Worm (Caenorhabditis elegans) whole organism, young adult: ENCODE measurements around the gene zak-1.
A peak's percentile ranks its signal among the peaks of the same experiment; 100 is the strongest.

ENCODE experiments used
- B0261.1 ChIP-seq: sonication (generic microtip); optimal IDR thresholded peaks from 2 replicates; lab custom pipeline; 2016; ENCODE audit warnings: mild to moderate bottlenecking, missing genetic modification characterization, moderate library complexity, missing compliant biosample characterization
- C17E4.6 ChIP-seq: fragments of 200-800 bp; sonication (Bioruptor generic); IDR thresholded peaks from 2 replicates; pipeline ENCODE4 v1.3.6; 2022; ENCODE audit warnings: missing genetic modification reagents, missing genetic modification characterization, missing compliant biosample characterization
- F10E7.11 ChIP-seq: sonication (generic microtip); optimal IDR thresholded peaks from 2 replicates; lab custom pipeline; 2017; ENCODE audit warnings: mild to moderate bottlenecking, missing genetic modification characterization, moderate library complexity, missing compliant biosample characterization
- F23B12.7 ChIP-seq: sonication (generic microtip); optimal IDR thresholded peaks from 2 replicates; lab custom pipeline; 2017; ENCODE audit warnings: missing genetic modification characterization, mild to moderate bottlenecking, missing compliant biosample characterization, antibody characterized with exemption, moderate library complexity; ENCODE audit not compliant: insufficient read depth
- F52B5.7 ChIP-seq: sonication (generic microtip); optimal IDR thresholded peaks from 2 replicates; lab custom pipeline; 2016; ENCODE audit warnings: mild to moderate bottlenecking, missing genetic modification characterization, missing compliant biosample characterization
- F57A8.1 ChIP-seq: fragments of 200-800 bp; sonication (Bioruptor generic); optimal IDR thresholded peaks from 2 replicates; lab custom pipeline; 2018; ENCODE audit warnings: mild to moderate bottlenecking, missing genetic modification characterization, moderate library complexity, missing compliant biosample characterization
- K12H6.12 ChIP-seq: fragments of 200-800 bp; sonication (Bioruptor generic); optimal IDR thresholded peaks from 2 replicates; lab custom pipeline; 2018; ENCODE audit warnings: mild to moderate bottlenecking, missing genetic modification characterization, missing compliant biosample characterization
- T07F8.4 ChIP-seq: sonication (generic microtip); optimal IDR thresholded peaks from 2 replicates; lab custom pipeline; 2016; ENCODE audit warnings: mild to moderate bottlenecking, missing genetic modification characterization, moderate library complexity, missing compliant biosample characterization
- Y79H2A.3 ChIP-seq: fragments of 200-800 bp; sonication (Bioruptor generic); conservative IDR thresholded peaks from 2 replicates; pipeline ENCODE4 v1.3.6; 2022; ENCODE audit warnings: missing genetic modification reagents, missing genetic modification characterization, missing compliant biosample characterization
- akir-1 ChIP-seq: fragments of 200-800 bp; sonication (Bioruptor generic); optimal IDR thresholded peaks from 2 replicates; lab custom pipeline; 2018; ENCODE audit warnings: mild to moderate bottlenecking, missing genetic modification characterization, moderate library complexity, missing compliant biosample characterization
- ama-1 ChIP-seq, 3 experiments: fragments of 150-350 bp in 1 of 3; sonication (generic microtip) in 2 of 3; optimal IDR thresholded peaks; 2 replicates each; lab custom pipeline; 2014 to 2018; ENCODE audit warnings: missing biosample characterization in 2 of 3, missing genetic modification characterization in 2 of 3, missing genetic modification reagents in 2 of 3
- aptf-2 ChIP-seq: fragments of 200-800 bp; sonication (Bioruptor generic); conservative IDR thresholded peaks from 2 replicates; pipeline ENCODE4 v1.3.6; 2022; ENCODE audit warnings: missing genetic modification reagents, missing genetic modification characterization, missing compliant biosample characterization
- atf-7 ChIP-seq: sonication (generic microtip); optimal IDR thresholded peaks from 2 replicates; lab custom pipeline; 2017; ENCODE audit warnings: mild to moderate bottlenecking, missing genetic modification characterization, missing compliant biosample characterization
- attf-5 ChIP-seq: fragments of 200-800 bp; sonication (Bioruptor generic); optimal IDR thresholded peaks from 2 replicates; lab custom pipeline; 2018; ENCODE audit warnings: mild to moderate bottlenecking, missing genetic modification characterization, missing compliant biosample characterization
- bed-1 ChIP-seq: fragments of 200-800 bp; sonication (Bioruptor generic); IDR thresholded peaks from 2 replicates; pipeline ENCODE4 v1.3.6; 2022; ENCODE audit warnings: missing genetic modification reagents, missing genetic modification characterization, missing compliant biosample characterization
- cebp-2 ChIP-seq: fragments of 200-800 bp; sonication (Bioruptor generic); IDR thresholded peaks from 2 replicates; pipeline ENCODE4 v1.3.6; 2022; ENCODE audit warnings: missing genetic modification characterization, missing compliant biosample characterization
- ceh-27 ChIP-seq: fragments of 200-800 bp; sonication (Bioruptor generic); optimal IDR thresholded peaks from 2 replicates; lab custom pipeline; 2018; ENCODE audit warnings: mild to moderate bottlenecking, missing genetic modification characterization, moderate library complexity, missing compliant biosample characterization
- ceh-40 ChIP-seq: fragments of 200-800 bp; sonication (Bioruptor generic); IDR thresholded peaks from 2 replicates; pipeline ENCODE4 v1.3.6; 2022; ENCODE audit warnings: missing genetic modification characterization, missing compliant biosample characterization
- ceh-58 ChIP-seq: fragments of 200-800 bp; sonication (Bioruptor generic); IDR thresholded peaks from 2 replicates; pipeline ENCODE4 v1.3.6; 2022; ENCODE audit warnings: missing genetic modification characterization, missing compliant biosample characterization
- ceh-91 ChIP-seq: fragments of 200-800 bp; sonication (Bioruptor generic); IDR thresholded peaks from 2 replicates; pipeline ENCODE4 v1.3.6; 2022; ENCODE audit warnings: missing genetic modification reagents, missing genetic modification characterization, missing compliant biosample characterization
- die-1 ChIP-seq: sonication (generic microtip); optimal IDR thresholded peaks from 2 replicates; lab custom pipeline; 2016; ENCODE audit warnings: missing genotype, mild to moderate bottlenecking, missing genetic modification characterization, missing compliant biosample characterization
- egl-18 ChIP-seq: fragments of 200-800 bp; sonication (Bioruptor generic); IDR thresholded peaks from 2 replicates; pipeline ENCODE4 v1.3.6; 2022; ENCODE audit warnings: missing genetic modification reagents, missing genetic modification characterization, missing compliant biosample characterization
- ekl-4 ChIP-seq: fragments of 200-800 bp; sonication (Bioruptor generic); IDR thresholded peaks from 2 replicates; pipeline ENCODE4 v1.3.6; 2022; ENCODE audit warnings: missing genetic modification reagents, missing genetic modification characterization, missing compliant biosample characterization
- ets-4 ChIP-seq: fragments of 200-800 bp; sonication (Bioruptor generic); optimal IDR thresholded peaks from 2 replicates; lab custom pipeline; 2018; ENCODE audit warnings: mild to moderate bottlenecking, missing genetic modification characterization, missing compliant biosample characterization
- fkh-3 ChIP-seq: sonication (generic microtip); optimal IDR thresholded peaks from 2 replicates; lab custom pipeline; 2016; ENCODE audit warnings: mild to moderate bottlenecking, missing genetic modification characterization, missing compliant biosample characterization
- hlh-12 ChIP-seq: sonication (generic microtip); optimal IDR thresholded peaks from 2 replicates; lab custom pipeline; 2016; ENCODE audit warnings: missing genetic modification characterization, missing compliant biosample characterization
- hlh-26 ChIP-seq: fragments of 200-800 bp; sonication (Bioruptor generic); conservative IDR thresholded peaks from 2 replicates; pipeline ENCODE4 v1.3.6; 2022; ENCODE audit warnings: missing genetic modification reagents, missing genetic modification characterization, missing compliant biosample characterization
- hmg-1.2 ChIP-seq: fragments of 200-800 bp; sonication (Bioruptor generic); IDR thresholded peaks from 2 replicates; pipeline ENCODE4 v1.3.6; 2022; ENCODE audit warnings: missing genetic modification reagents, missing genetic modification characterization, missing compliant biosample characterization
- lag-1 ChIP-seq: fragments of 200-800 bp; sonication (Bioruptor generic); IDR thresholded peaks from 2 replicates; pipeline ENCODE4 v1.3.6; 2022; ENCODE audit warnings: missing genetic modification reagents, missing genetic modification characterization, missing compliant biosample characterization
- lsy-27 ChIP-seq: sonication (generic microtip); optimal IDR thresholded peaks from 2 replicates; lab custom pipeline; 2017; ENCODE audit warnings: missing genetic modification characterization, mild to moderate bottlenecking, missing compliant biosample characterization, antibody characterized with exemption, missing genotype, borderline replicate concordance; ENCODE audit not compliant: insufficient read depth
- madf-8 ChIP-seq: fragments of 200-800 bp; sonication (Bioruptor generic); conservative IDR thresholded peaks from 2 replicates; pipeline ENCODE4 v1.3.6; 2022; ENCODE audit warnings: missing genetic modification reagents, missing genetic modification characterization, missing compliant biosample characterization
- mcd-1 ChIP-seq: fragments of 200-800 bp; sonication (Bioruptor generic); IDR thresholded peaks from 2 replicates; pipeline ENCODE4 v1.3.6; 2022; ENCODE audit warnings: missing genetic modification reagents, missing genetic modification characterization, missing compliant biosample characterization
- nfyb-1 ChIP-seq: fragments of 200-800 bp; sonication (Bioruptor generic); IDR thresholded peaks from 2 replicates; pipeline ENCODE4 v1.3.6; 2022; ENCODE audit warnings: missing genetic modification reagents, missing genetic modification characterization, missing compliant biosample characterization
- nhr-80 ChIP-seq: sonication (generic microtip); optimal IDR thresholded peaks from 2 replicates; lab custom pipeline; 2016; ENCODE audit warnings: missing genetic modification characterization, missing compliant biosample characterization
- nhr-90 ChIP-seq: sonication (generic microtip); optimal IDR thresholded peaks from 2 replicates; lab custom pipeline; 2016; ENCODE audit warnings: missing genotype, mild to moderate bottlenecking, missing genetic modification characterization, missing compliant biosample characterization
- rec-8 ChIP-seq, 2 experiments: sonication (generic microtip); optimal IDR thresholded peaks; 2 replicates each; lab custom pipeline; 2016; ENCODE audit warnings: mild to moderate bottlenecking in 2 of 2, missing genetic modification characterization in 2 of 2, missing genetic modification reagents in 2 of 2, missing genotype in 2 of 2, missing biosample characterization in 1 of 2, missing compliant biosample characterization in 1 of 2, moderate library complexity in 1 of 2
- repo-1 ChIP-seq: sonication (generic microtip); optimal IDR thresholded peaks from 2 replicates; lab custom pipeline; 2017; ENCODE audit warnings: mild to moderate bottlenecking, missing genetic modification characterization, missing compliant biosample characterization
- sea-2 ChIP-seq: fragments of 200-800 bp; sonication (Bioruptor generic); IDR thresholded peaks from 2 replicates; pipeline ENCODE4 v1.3.6; 2022; ENCODE audit warnings: missing genetic modification characterization, missing compliant biosample characterization
- snpc-1.1 ChIP-seq: sonication (generic microtip); optimal IDR thresholded peaks from 2 replicates; lab custom pipeline; 2017; ENCODE audit warnings: missing genetic modification characterization, mild to moderate bottlenecking, missing compliant biosample characterization, antibody characterized with exemption, moderate library complexity, missing genotype, missing genetic modification reagents; ENCODE audit not compliant: insufficient read depth
- snpc-4 ChIP-seq, 5 experiments: fragments of 150-350 bp in 1 of 5; sonication (generic microtip) in 4 of 5; optimal IDR thresholded peaks; 2 replicates each; lab custom pipeline; 2014 to 2018; ENCODE audit warnings: missing genetic modification characterization in 5 of 5, missing biosample characterization in 3 of 5, antibody characterized with exemption in 2 of 5, mild to moderate bottlenecking in 2 of 5, missing compliant biosample characterization in 2 of 5, missing genotype in 2 of 5, moderate library complexity in 2 of 5, missing genetic modification reagents in 1 of 5
- somi-1 ChIP-seq: fragments of 200-800 bp; sonication (Bioruptor generic); optimal IDR thresholded peaks from 2 replicates; lab custom pipeline; 2018; ENCODE audit warnings: mild to moderate bottlenecking, missing genetic modification characterization, missing compliant biosample characterization
- tlf-1 ChIP-seq: fragments of 200-800 bp; sonication (Bioruptor generic); optimal IDR thresholded peaks from 2 replicates; lab custom pipeline; 2018; ENCODE audit warnings: mild to moderate bottlenecking, missing genetic modification characterization, missing compliant biosample characterization
- xnd-1 ChIP-seq: sonication (generic microtip); optimal IDR thresholded peaks from 2 replicates; lab custom pipeline; 2016; ENCODE audit warnings: missing genotype, missing genetic modification reagents, missing genetic modification characterization, missing compliant biosample characterization
- zfh-2 ChIP-seq: fragments of 200-800 bp; sonication (Bioruptor generic); conservative IDR thresholded peaks from 2 replicates; pipeline ENCODE4 v1.3.6; 2022; ENCODE audit warnings: missing genetic modification reagents, missing genetic modification characterization, missing compliant biosample characterization
- ztf-18 ChIP-seq: sonication (generic microtip); optimal IDR thresholded peaks from 2 replicates; lab custom pipeline; 2016; ENCODE audit warnings: missing genotype, mild to moderate bottlenecking, missing genetic modification characterization, missing compliant biosample characterization
- ztf-25 ChIP-seq: fragments of 200-800 bp; sonication (Bioruptor generic); IDR thresholded peaks from 2 replicates; pipeline ENCODE4 v1.3.6; 2022; ENCODE audit warnings: missing genetic modification reagents, missing genetic modification characterization, missing compliant biosample characterization
- ztf-28 ChIP-seq: fragments of 200-800 bp; sonication (Bioruptor generic); IDR thresholded peaks from 2 replicates; pipeline ENCODE4 v1.3.6; 2022; ENCODE audit warnings: missing genetic modification reagents, missing genetic modification characterization, missing compliant biosample characterization

The zak-1 gene

ce11 chrIII:6888497-6888896, 31.9 kb upstream of the zak-1 start (continued):
- TF ChIP-seq rec-8 (tag; optimal IDR thresholded peaks at IDR 0.05; lab: Kevin White, UChicago) = peak in 1 of 2 experiments; percentile 43
- no peak for TF ChIP-seq zfh-2 (GFP tag; lab: Robert Waterston, UW)
- TF ChIP-seq F23B12.7 (tag; lab: Kevin White, UChicago) = peak; percentile 65
- TF ChIP-seq ceh-27 (GFP tag; lab: Kevin White, UChicago) = no peak
- TF ChIP-seq K12H6.12 (tag; lab: Kevin White, UChicago) = peak; percentile 13
- TF ChIP-seq akir-1 (GFP tag; lab: Kevin White, UChicago) = no peak
- no peak for TF ChIP-seq hlh-26 (GFP tag; lab: Robert Waterston, UW)
- no peak for TF ChIP-seq ceh-40 (GFP tag; lab: Robert Waterston, UW)
- TF ChIP-seq sea-2 = no peak
- TF ChIP-seq ceh-58 = 0 out of 2 replicates have a peak, but pooled peaks have one; percentile 3
- peak; percentile 75 for TF ChIP-seq nhr-90 (tag; lab: Kevin White, UChicago)
- TF ChIP-seq die-1 = peak; percentile 75
- no peak for TF ChIP-seq Y79H2A.3 (GFP tag; lab: Robert Waterston, UW)
- TF ChIP-seq fkh-3 = no peak
- no peak for TF ChIP-seq lsy-27 (tag; lab: Kevin White, UChicago)
- TF ChIP-seq T07F8.4 (tag; lab: Kevin White, UChicago) = peak; percentile 21
- TF ChIP-seq lag-1 (GFP tag; lab: Robert Waterston, UW) = no peak
- TF ChIP-seq snpc-1.1 (tag; lab: Kevin White, UChicago) = no peak
- TF ChIP-seq nhr-80 (tag; lab: Kevin White, UChicago) = no peak
- peak; percentile 59 for TF ChIP-seq hmg-1.2
- TF ChIP-seq ztf-18 (tag; lab: Kevin White, UChicago) = peak; percentile 44
- no peak for TF ChIP-seq xnd-1 (tag; lab: Kevin White, UChicago)
- TF ChIP-seq mcd-1 (GFP tag; lab: Robert Waterston, UW) = peak; percentile 43; the same call in 1 of the 2 replicates
- no peak for TF ChIP-seq madf-8 (GFP tag; lab: Robert Waterston, UW)
- TF ChIP-seq snpc-4 (GFP tag; optimal IDR thresholded peaks at IDR 0.05; lab: Kevin White, UChicago) = peak; percentile 16
- TF ChIP-seq snpc-4 (tag; optimal IDR thresholded peaks at IDR 0.05; lab: Kevin White, UChicago) = peak in 3 of 4 experiments; percentile 15 to 45 (median 31)
- peak; percentile 74 for TF ChIP-seq B0261.1 (tag; lab: Kevin White, UChicago)
- TF ChIP-seq ekl-4 (GFP tag; lab: Robert Waterston, UW) = no peak
- TF ChIP-seq tlf-1 (GFP tag; lab: Kevin White, UChicago) = no peak
- no peak for TF ChIP-seq repo-1 (tag; lab: Kevin White, UChicago)
- TF ChIP-seq nfyb-1 (GFP tag; lab: Robert Waterston, UW) = peak; percentile 67; the same call in 1 of the 2 replicates
- TF ChIP-seq ztf-28 (GFP tag; lab: Robert Waterston, UW) = no peak
- TF ChIP-seq ztf-25 = 0 out of 2 replicates have a peak, but pooled peaks have one; percentile 7
- no peak for TF ChIP-seq atf-7 (tag; lab: Kevin White, UChicago)
- TF ChIP-seq attf-5 (GFP tag; lab: Kevin White, UChicago) = no peak
- TF ChIP-seq C17E4.6 (GFP tag; lab: Robert Waterston, UW) = no peak

- TF ChIP-seq hlh-12 (tag; lab: Kevin White, UChicago) = no peak
- no peak for TF ChIP-seq F10E7.11
- TF ChIP-seq bed-1 (GFP tag; lab: Robert Waterston, UW) = no peak
- TF ChIP-seq cebp-2 = no peak
- peak; percentile 85 for TF ChIP-seq hmg-1.2
- TF ChIP-seq ceh-91 (GFP tag; lab: Robert Waterston, UW) = no peak
- peak; percentile 26 for TF ChIP-seq somi-1
- TF ChIP-seq F52B5.7 (tag; lab: Kevin White, UChicago) = peak; percentile 66
- TF ChIP-seq ets-4 (GFP tag; lab: Kevin White, UChicago) = no peak
- no peak for TF ChIP-seq F57A8.1
- TF ChIP-seq tlf-1 (GFP tag; lab: Kevin White, UChicago) = peak; percentile 46
- TF ChIP-seq ama-1 (optimal IDR thresholded peaks at IDR 0.05; lab: Kevin White, UChicago) = no peak
- TF ChIP-seq ama-1 (GFP tag; optimal IDR thresholded peaks at IDR 0.05; lab: Kevin White, UChicago) = peak in 1 of 2 experiments; percentile 89
- 0 out of 2 replicates have a peak, but pooled peaks have one; percentile 30 for TF ChIP-seq aptf-2 (GFP tag; lab: Robert Waterston, UW)
- peak; percentile 73 for TF ChIP-seq ztf-28 (GFP tag; lab: Robert Waterston, UW)
- TF ChIP-seq egl-18 (GFP tag; lab: Robert Waterston, UW) = no peak
These were observed 31.0 kb upstream of the zak-1 start for ce11 chrIII:6887574-6887973.
